Worm (Caenorhabditis elegans) whole organism, L1 larva: Measurements from ENCODE around the gene dnj-3.
"Not testable (repeated sequence)": the region's sequence is repeated elsewhere in the genome, so short reads cannot be mapped to it uniquely, and the experiment has no call there.

Experiments used
- C16A3.4 ChIP-seq: fragments of 150-350 bp; optimal IDR thresholded peaks from 2 replicates; lab custom pipeline; 2014; ENCODE audit warnings: missing biosample characterization, missing genetic modification characterization
- F16B12.6 ChIP-seq: fragments of 150-350 bp; optimal IDR thresholded peaks from 2 replicates; lab custom pipeline; 2014; ENCODE audit warnings: missing biosample characterization, missing genetic modification characterization
- aha-1 ChIP-seq: fragments of 150-350 bp; optimal IDR thresholded peaks from 2 replicates; lab custom pipeline; 2014; ENCODE audit warnings: missing biosample characterization, missing genetic modification characterization
- aly-2 ChIP-seq: fragments of 150-350 bp; optimal IDR thresholded peaks from 2 replicates; lab custom pipeline; 2014; ENCODE audit warnings: missing biosample characterization, missing genetic modification characterization
- ceh-63 ChIP-seq: fragments of 200-800 bp; sonication (Bioruptor generic); optimal IDR thresholded peaks from 2 replicates; lab custom pipeline; 2018; ENCODE audit warnings: mild to moderate bottlenecking, missing genetic modification characterization, missing compliant biosample characterization
- ceh-82 ChIP-seq, 3 experiments: fragments of 150-350 bp in 1 of 3; sonication (generic microtip) in 2 of 3; optimal IDR thresholded peaks; 2 replicates each; lab custom pipeline; 2014 to 2017; ENCODE audit warnings: missing biosample characterization in 3 of 3, missing genetic modification characterization in 3 of 3
- ces-1 ChIP-seq: fragments of 150-350 bp; optimal IDR thresholded peaks from 2 replicates; lab custom pipeline; 2014; ENCODE audit warnings: missing biosample characterization, missing genetic modification reagents, missing genetic modification characterization
- dpl-1 ChIP-seq, 3 experiments: fragments of 150-350 bp in 2 of 3; sonication (generic microtip) in 1 of 3; optimal IDR thresholded peaks; 2 replicates each; lab custom pipeline; 2014 to 2017; ENCODE audit warnings: missing biosample characterization in 3 of 3, missing genetic modification characterization in 3 of 3, missing genetic modification reagents in 3 of 3
- dsc-1 ChIP-seq: sonication (generic microtip); optimal IDR thresholded peaks from 2 replicates; lab custom pipeline; 2016; ENCODE audit warnings: mild to moderate bottlenecking, missing genetic modification characterization, missing compliant biosample characterization
- efl-1 ChIP-seq, 4 experiments: fragments of 150-350 bp; optimal IDR thresholded peaks in 3 of 4; peaks in 1 of 4; 1 replicate in 1 of 4; 2 replicates in 3 of 4; lab custom pipeline; 2014; ENCODE audit warnings: missing biosample characterization in 2 of 4, missing genetic modification characterization in 2 of 4, missing genetic modification reagents in 2 of 4
- efl-3 ChIP-seq: fragments of 200-800 bp; sonication (Bioruptor generic); optimal IDR thresholded peaks from 2 replicates; lab custom pipeline; 2018; ENCODE audit warnings: mild to moderate bottlenecking, missing genetic modification characterization, missing compliant biosample characterization
- egl-13 ChIP-seq: sonication (generic microtip); optimal IDR thresholded peaks from 2 replicates; lab custom pipeline; 2016; ENCODE audit warnings: missing genotype, missing genetic modification reagents, missing genetic modification characterization, missing compliant biosample characterization
- ets-5 ChIP-seq: fragments of 200-800 bp; sonication (Bioruptor generic); IDR thresholded peaks from 2 replicates; pipeline ENCODE4 v1.3.6; 2022; ENCODE audit warnings: missing genetic modification characterization, missing compliant biosample characterization
- fkh-10 ChIP-seq: sonication (generic microtip); optimal IDR thresholded peaks from 2 replicates; lab custom pipeline; 2017; ENCODE audit warnings: missing biosample characterization, missing genetic modification reagents, missing genetic modification characterization
- fkh-4 ChIP-seq: sonication (generic microtip); optimal IDR thresholded peaks from 2 replicates; lab custom pipeline; 2016; ENCODE audit warnings: missing compliant biosample characterization, missing genetic modification characterization, borderline replicate concordance
- fos-1 ChIP-seq: fragments of 150-350 bp; optimal IDR thresholded peaks from 2 replicates; lab custom pipeline; 2014; ENCODE audit warnings: missing biosample characterization, missing genetic modification characterization
- lin-15B ChIP-seq: fragments of 150-350 bp; sonication (generic microtip); optimal IDR thresholded peaks from 3 replicates; lab custom pipeline; 2014; ENCODE audit warnings: missing biosample characterization, missing genetic modification characterization
- lin-35 ChIP-seq, 2 experiments: fragments of 150-350 bp; optimal IDR thresholded peaks; 2 replicates each; lab custom pipeline; 2014; ENCODE audit warnings: missing biosample characterization in 2 of 2, missing genetic modification characterization in 2 of 2, missing genetic modification reagents in 2 of 2
- mab-9 ChIP-seq: fragments of 200-800 bp; sonication (Bioruptor generic); IDR thresholded peaks from 2 replicates; pipeline ENCODE4 v1.3.6; 2022; ENCODE audit warnings: missing genetic modification reagents, missing genetic modification characterization, missing compliant biosample characterization
- mef-2 ChIP-seq: fragments of 150-350 bp; optimal IDR thresholded peaks from 2 replicates; lab custom pipeline; 2014; ENCODE audit warnings: missing biosample characterization, missing genetic modification characterization
- mep-1 ChIP-seq: fragments of 150-350 bp; optimal IDR thresholded peaks from 2 replicates; lab custom pipeline; 2014; ENCODE audit warnings: missing biosample characterization, missing genetic modification characterization
- nhr-20 ChIP-seq: sonication (generic microtip); optimal IDR thresholded peaks from 2 replicates; lab custom pipeline; 2016; ENCODE audit warnings: mild to moderate bottlenecking, missing genetic modification characterization, missing compliant biosample characterization
- nhr-237 ChIP-seq: fragments of 150-350 bp; optimal IDR thresholded peaks from 2 replicates; lab custom pipeline; 2014; ENCODE audit warnings: missing biosample characterization, missing genetic modification characterization
- nhr-84 ChIP-seq: sonication (generic microtip); optimal IDR thresholded peaks from 2 replicates; lab custom pipeline; 2017; ENCODE audit warnings: missing biosample characterization, missing genetic modification characterization
- nhr-85 ChIP-seq: sonication (generic microtip); peaks from one replicate; lab custom pipeline; 2016; ENCODE audit warnings: missing genetic modification characterization, inconsistent platforms, missing compliant biosample characterization
- nhr-90 ChIP-seq: sonication (generic microtip); optimal IDR thresholded peaks from 2 replicates; lab custom pipeline; 2016; ENCODE audit warnings: mild to moderate bottlenecking, missing genetic modification characterization, missing compliant biosample characterization; ENCODE audit not compliant: poor library complexity
- pqm-1 ChIP-seq: sonication (generic microtip); optimal IDR thresholded peaks from 3 replicates; lab custom pipeline; 2017; ENCODE audit warnings: missing biosample characterization, missing genetic modification characterization
- snpc-4 ChIP-seq: fragments of 150-350 bp; optimal IDR thresholded peaks from 2 replicates; lab custom pipeline; 2014; ENCODE audit warnings: missing biosample characterization, missing genetic modification characterization
- snu-23 ChIP-seq: sonication (generic microtip); optimal IDR thresholded peaks from 2 replicates; lab custom pipeline; 2016; ENCODE audit warnings: missing genetic modification characterization, missing compliant biosample characterization
- sox-4 ChIP-seq: sonication (generic microtip); optimal IDR thresholded peaks from 2 replicates; lab custom pipeline; 2016; ENCODE audit warnings: missing genetic modification characterization, missing compliant biosample characterization
- sptf-1 ChIP-seq: fragments of 150-350 bp; optimal IDR thresholded peaks from 2 replicates; lab custom pipeline; 2014; ENCODE audit warnings: missing biosample characterization, missing genetic modification characterization
- swsn-7 ChIP-seq: sonication (generic microtip); optimal IDR thresholded peaks from 2 replicates; lab custom pipeline; 2016; ENCODE audit warnings: missing genetic modification characterization, missing compliant biosample characterization
- tlp-1 ChIP-seq: fragments of 150-350 bp; optimal IDR thresholded peaks from 2 replicates; lab custom pipeline; 2014; ENCODE audit warnings: missing biosample characterization, missing genetic modification characterization
- unc-30 ChIP-seq: sonication (generic microtip); optimal IDR thresholded peaks from 2 replicates; lab custom pipeline; 2017; ENCODE audit warnings: missing biosample characterization, missing genetic modification characterization
- unc-86 ChIP-seq: sonication (generic microtip); optimal IDR thresholded peaks from 2 replicates; lab custom pipeline; 2016; ENCODE audit warnings: missing genetic modification characterization, missing compliant biosample characterization
- unc-98 ChIP-seq: fragments of 200-800 bp; sonication (Bioruptor generic); IDR thresholded peaks from 2 replicates; pipeline ENCODE4 v1.3.6; 2022; ENCODE audit warnings: missing genetic modification characterization, missing compliant biosample characterization
- zag-1 ChIP-seq: fragments of 150-350 bp; optimal IDR thresholded peaks from 2 replicates; lab custom pipeline; 2014; ENCODE audit warnings: missing biosample characterization, missing genetic modification characterization
- zip-4 ChIP-seq: fragments of 200-800 bp; sonication (Bioruptor generic); optimal IDR thresholded peaks from 2 replicates; lab custom pipeline; 2018; ENCODE audit warnings: mild to moderate bottlenecking, missing genetic modification characterization, moderate library complexity, missing compliant biosample characterization
- ztf-4 ChIP-seq: fragments of 150-350 bp; optimal IDR thresholded peaks from 2 replicates; lab custom pipeline; 2014; ENCODE audit warnings: missing biosample characterization, missing genetic modification characterization

Gene dnj-3

ce11 chrV:15031373-15031772, 37.1 kb upstream of the dnj-3 start, which contains the start of gene cng-1:
cng-1 (minus strand) TSS chrV:15031473.
- TF ChIP-seq nhr-237 (tag; lab: Kevin White, UChicago); unc-98; sox-4 (tag; lab: Kevin White, UChicago): not testable (repeated sequence)

- not testable (repeated sequence) for TF ChIP-seq aha-1; dsc-1; fkh-4 (tag; lab: Kevin White, UChicago)
- TF ChIP-seq, all 84 proteins: peak for 0; not testable (repeated sequence) for 84
Observed at ce11 chrV:15036769-15037168, 31.7 kb upstream of the dnj-3 start, which contains the start of gene melo-3. melo-3 (minus strand) TSS chrV:15036869.

- peak; percentile 1 to 39 for TF ChIP-seq efl-1 (optimal IDR thresholded peaks at IDR 0.05; lab: Kevin White, UChicago)
- TF ChIP-seq efl-1 (GFP tag; optimal IDR thresholded peaks at IDR 0.05 in 1 of 2; lab: Kevin White, UChicago) = peak in 1 of 2 experiments; percentile 29
- TF ChIP-seq nhr-85 (tag; lab: Kevin White, UChicago) = peak; percentile 47
- TF ChIP-seq egl-13 (tag; lab: Kevin White, UChicago) = no peak
- no peak for TF ChIP-seq mef-2 (tag; lab: Kevin White, UChicago)
- no peak for TF ChIP-seq efl-3
- peak in 2 of 3 experiments; percentile 14 to 46 for TF ChIP-seq dpl-1 (GFP tag; optimal IDR thresholded peaks at IDR 0.05; lab: Kevin White, UChicago)
- no peak for TF ChIP-seq F16B12.6 (tag; lab: Kevin White, UChicago)
Observed at ce11 chrV:15048107-15048506, 20.4 kb upstream of the dnj-3 start, which contains the start of gene sdc-3. sdc-3 (minus strand) TSS chrV:15048207.

- no peak for TF ChIP-seq nhr-20
- no peak for TF ChIP-seq mep-1 (tag; lab: Kevin White, UChicago)
- TF ChIP-seq unc-30 = no peak
- no peak for TF ChIP-seq swsn-7 (tag; lab: Kevin White, UChicago)
- no peak for TF ChIP-seq C16A3.4 (tag; lab: Kevin White, UChicago)
Observed at ce11 chrV:15051720-15052119, 16.8 kb upstream of the dnj-3 start.

ce11 chrV:15052368-15052767, 16.1 kb upstream of the dnj-3 start, which contains the start of the genes fbxa-82 and C25D7.5:
fbxa-82 (minus strand) TSS chrV:15052530.
C25D7.5 (plus strand) TSS chrV:15052650.
- TF ChIP-seq sptf-1 (tag; lab: Kevin White, UChicago) = no peak
- no peak for TF ChIP-seq snpc-4 (tag; lab: Kevin White, UChicago)
- TF ChIP-seq zag-1 = no peak
- no peak for TF ChIP-seq lin-35 (GFP tag; optimal IDR thresholded peaks at IDR 0.05; lab: Kevin White, UChicago)
- no peak for TF ChIP-seq ets-5 (GFP tag; lab: Robert Waterston, UW)
- no peak for TF ChIP-seq aha-1
- no peak for TF ChIP-seq tlp-1 (tag; lab: Kevin White, UChicago)
- TF ChIP-seq nhr-84 (tag; lab: Kevin White, UChicago) = no peak
- TF ChIP-seq zip-4 (GFP tag; lab: Kevin White, UChicago) = no peak
- TF ChIP-seq mep-1 (tag; lab: Kevin White, UChicago) = no peak
- TF ChIP-seq nhr-85 (tag; lab: Kevin White, UChicago) = no peak
- TF ChIP-seq swsn-7 (tag; lab: Kevin White, UChicago) = no peak
- no peak for TF ChIP-seq nhr-237 (tag; lab: Kevin White, UChicago)
- no peak for TF ChIP-seq mab-9 (GFP tag; lab: Robert Waterston, UW)
- TF ChIP-seq snu-23 (GFP tag; lab: Kevin White, UChicago) = no peak
- TF ChIP-seq lin-15B (tag; lab: Kevin White, UChicago) = no peak
- no peak for TF ChIP-seq unc-30
- no peak for TF ChIP-seq unc-86 (tag; lab: Kevin White, UChicago)
- no peak for TF ChIP-seq ceh-63 (GFP tag; lab: Kevin White, UChicago)
- TF ChIP-seq, all 84 proteins: peak for 0

- TF ChIP-seq ces-1 (no peak), unc-30 (no peak), nhr-90 (no peak), pqm-1 (tag; lab: Kevin White, UChicago) (no peak), lin-35 (GFP tag; optimal IDR thresholded peaks at IDR 0.05; lab: Kevin White, UChicago) (no peak), ztf-4 (tag; lab: Kevin White, UChicago) (no peak), fos-1 (tag; lab: Kevin White, UChicago) (no peak), aly-2 (tag; lab: Kevin White, UChicago) (no peak), fkh-10 (GFP tag; lab: Kevin White, UChicago) (no peak), ceh-82 (tag; optimal IDR thresholded peaks at IDR 0.05; lab: Kevin White, UChicago) (no peak), ceh-63 (GFP tag; lab: Kevin White, UChicago) (no peak)
Observed at ce11 chrV:15054733-15055132, 13.7 kb upstream of the dnj-3 start.
